Worm (Caenorhabditis elegans): Measurements from ENCODE around the gene vps-37.
A peak's percentile ranks its signal among the peaks of the same experiment; 100 is the strongest.

The vps-37 gene

DNA sequence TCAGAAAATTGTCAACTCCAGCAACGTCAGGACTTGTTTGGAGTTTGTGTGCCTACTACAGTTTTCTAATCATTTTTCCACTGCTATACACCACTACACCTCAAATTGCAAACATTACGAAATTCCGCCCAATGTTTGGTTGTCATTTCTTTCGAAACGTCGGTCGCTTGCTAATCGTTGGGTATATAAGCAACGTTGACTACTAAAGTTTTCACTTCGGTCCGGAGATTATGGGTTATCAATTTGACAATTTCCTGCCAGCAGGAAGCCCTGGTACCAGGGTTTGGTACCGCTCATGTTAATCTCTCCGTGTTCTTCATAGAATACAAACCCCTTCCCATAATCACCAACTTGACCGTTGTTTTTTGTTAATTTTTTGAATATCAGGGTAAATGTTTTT is 16.5 kb upstream of the vps-37 start (continued):
- TF ChIP-seq nhr-42 (GFP tag; IDR thresholded peaks at IDR 0.05): peak; percentile 60; the same call in 1 of the 2 replicates
- TF ChIP-seq ZK337.2 (GFP tag; IDR thresholded peaks at IDR 0.05): no peak
- TF ChIP-seq egl-43 (GFP tag; IDR thresholded peaks at IDR 0.05): 0 out of 2 replicates have a peak, but pooled peaks have one; percentile 63
- TF ChIP-seq F44E2.7 (GFP tag; IDR thresholded peaks at IDR 0.05): no peak
- peak; percentile 98 for TF ChIP-seq nhr-28 (tag; optimal IDR thresholded peaks at IDR 0.05)
- TF ChIP-seq lin-13 (GFP tag; optimal IDR thresholded peaks at IDR 0.05): peak; percentile 23
- TF ChIP-seq ceh-82 (tag; optimal IDR thresholded peaks at IDR 0.05): no peak
- TF ChIP-seq jun-1 (tag; optimal IDR thresholded peaks at IDR 0.05): no peak
- no peak for TF ChIP-seq ama-1 (optimal IDR thresholded peaks at IDR 0.05)
- TF ChIP-seq dmd-6 (GFP tag; IDR thresholded peaks at IDR 0.05): peak; percentile 76
- TF ChIP-seq mep-1 (tag; optimal IDR thresholded peaks at IDR 0.05): peak; percentile 61
- no peak for TF ChIP-seq saeg-2 (GFP tag; IDR thresholded peaks at IDR 0.05)
- no peak for TF ChIP-seq F10B5.3 (tag; optimal IDR thresholded peaks at IDR 0.05)
- peak; percentile 92 for TF ChIP-seq zip-2 (tag; optimal IDR thresholded peaks at IDR 0.05)
- TF ChIP-seq pqm-1 (tag; optimal IDR thresholded peaks at IDR 0.05): peak; percentile 47
- TF ChIP-seq hif-1 (tag; optimal IDR thresholded peaks at IDR 0.05): peak in 1 of 2 experiments; percentile 59
- no peak for TF ChIP-seq lin-29 (GFP tag; IDR thresholded peaks at IDR 0.05)
- TF ChIP-seq daf-16 (GFP tag; optimal IDR thresholded peaks at IDR 0.05): peak in 1 of 2 experiments; percentile 44
- TF ChIP-seq daf-16 (tag; optimal IDR thresholded peaks at IDR 0.05): peak; percentile 90
- peak; percentile 54; the same call in 1 of the 2 replicates for TF ChIP-seq arid-1 (GFP tag; conservative IDR thresholded peaks at IDR 0.05)
- TF ChIP-seq ctbp-1 (GFP tag; IDR thresholded peaks at IDR 0.05): 0 out of 2 replicates have a peak, but pooled peaks have one; percentile 10
- TF ChIP-seq spr-3 (GFP tag; optimal IDR thresholded peaks at IDR 0.05): no peak
- no peak for TF ChIP-seq duxl-1 (tag; optimal IDR thresholded peaks at IDR 0.05; ENCODE audit: poor library complexity)
- peak; percentile 98 for TF ChIP-seq aha-1 (tag)
- 0 out of 2 replicates have a peak, but pooled peaks have one; percentile 56 for TF ChIP-seq daf-19 (GFP tag; conservative IDR thresholded peaks at IDR 0.05)
- TF ChIP-seq F37D6.2 (tag; optimal IDR thresholded peaks at IDR 0.05): no peak
- peak; percentile 47 for TF ChIP-seq dpl-1 (GFP tag; optimal IDR thresholded peaks at IDR 0.05)
- peak; percentile 35 for TF ChIP-seq mxl-3 (GFP tag; optimal IDR thresholded peaks at IDR 0.05)
- TF ChIP-seq dve-1 (tag; optimal IDR thresholded peaks at IDR 0.05; ENCODE audit: insufficient read depth): peak; percentile 96
- TF ChIP-seq lin-15B (tag; optimal IDR thresholded peaks at IDR 0.05): no peak
- TF ChIP-seq zfp-2 (tag; optimal IDR thresholded peaks at IDR 0.05): no peak
- TF ChIP-seq nhr-77 (tag; optimal IDR thresholded peaks at IDR 0.05): peak; percentile 25
- peak; percentile 17 for TF ChIP-seq hlh-30 (tag; optimal IDR thresholded peaks at IDR 0.05; ENCODE audit: insufficient read depth)
- TF ChIP-seq nhr-6 (tag; optimal IDR thresholded peaks at IDR 0.05): peak; percentile 9
- peak; percentile 68; the same call in 1 of the 2 replicates for TF ChIP-seq dmd-8 (GFP tag; IDR thresholded peaks at IDR 0.05)
- 0 out of 2 replicates have a peak, but pooled peaks have one; percentile 18 for TF ChIP-seq tra-1 (GFP tag; IDR thresholded peaks at IDR 0.05)
- peak; percentile 60 for TF ChIP-seq nhr-102 (tag; optimal IDR thresholded peaks at IDR 0.05)
- no peak for TF ChIP-seq hlh-11 (tag; optimal IDR thresholded peaks at IDR 0.05)
- TF ChIP-seq daf-8 (GFP tag; IDR thresholded peaks at IDR 0.05): no peak
- peak; percentile 80 for TF ChIP-seq T26A8.4 (GFP tag; IDR thresholded peaks at IDR 0.05)
- TF ChIP-seq unc-130 (GFP tag; optimal IDR thresholded peaks at IDR 0.05): no peak

DNA sequence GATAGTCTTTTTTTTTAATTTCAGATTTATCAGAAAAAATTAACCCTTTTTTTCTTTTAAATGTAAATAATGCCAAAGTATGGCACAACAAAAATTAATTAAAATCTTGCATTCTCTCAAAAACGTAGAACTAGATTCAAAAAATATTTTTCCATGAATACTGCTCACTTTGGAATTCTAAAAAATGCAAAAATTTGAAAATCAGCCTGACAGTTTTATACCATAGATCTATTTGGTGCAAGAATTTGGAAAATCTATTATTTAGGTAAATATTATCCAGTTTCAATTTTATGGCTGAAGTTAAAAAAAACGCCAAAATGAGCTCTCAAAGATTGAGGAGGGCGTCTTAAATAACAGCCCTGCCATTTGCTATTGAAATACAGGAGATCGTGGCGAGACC is 12.8 kb upstream of the vps-37 start:
- TF ChIP-seq F10B5.3 (tag; optimal IDR thresholded peaks at IDR 0.05): no peak
- TF ChIP-seq skn-1 (tag; optimal IDR thresholded peaks at IDR 0.05): no peak
- peak; percentile 94 for TF ChIP-seq aha-1 (tag)
- TF ChIP-seq Y5F2A.4 (GFP tag; optimal IDR thresholded peaks at IDR 0.05): no peak
- no peak for TF ChIP-seq ZK546.5 (tag; optimal IDR thresholded peaks at IDR 0.05)
- no peak for TF ChIP-seq lsy-2 (tag; optimal IDR thresholded peaks at IDR 0.05)

All from whole organism, L4 larva.